Worm (Caenorhabditis elegans): ENCODE measurements around the gene D2085.7.
A peak's percentile ranks its signal among the peaks of the same experiment; 100 is the strongest.

Gene D2085.7

ce11 chrII:8617516-8617915, 23.7 kb upstream of the D2085.7 start, which contains the start of gene chhy-1:
chhy-1 (minus strand) TSS chrII:8617616.
- TF ChIP-seq fos-1 (tag; optimal IDR thresholded peaks at IDR 0.05) = no peak
- no peak for TF ChIP-seq snpc-4 (tag; optimal IDR thresholded peaks at IDR 0.05)
- TF ChIP-seq unc-39 (tag; optimal IDR thresholded peaks at IDR 0.05) = no peak
- TF ChIP-seq Y55F3AM.14 (GFP tag; optimal IDR thresholded peaks at IDR 0.05) = no peak
- TF ChIP-seq alr-1 (tag; optimal IDR thresholded peaks at IDR 0.05) = no peak
- no peak for TF ChIP-seq aly-2 (tag; optimal IDR thresholded peaks at IDR 0.05)
- no peak for TF ChIP-seq crh-2 (tag; optimal IDR thresholded peaks at IDR 0.05)
- TF ChIP-seq nhr-237 (tag; optimal IDR thresholded peaks at IDR 0.05) = no peak
- no peak for TF ChIP-seq sma-9 (GFP tag; optimal IDR thresholded peaks at IDR 0.05)
- TF ChIP-seq sma-9 (tag; optimal IDR thresholded peaks at IDR 0.05) = no peak
- no peak for TF ChIP-seq ceh-16 (tag; optimal IDR thresholded peaks at IDR 0.05)
- no peak for TF ChIP-seq elt-1 (tag; optimal IDR thresholded peaks at IDR 0.05)
- TF ChIP-seq nhr-77 (tag; optimal IDR thresholded peaks at IDR 0.05) = no peak
- TF ChIP-seq nhr-25 (tag; optimal IDR thresholded peaks at IDR 0.05) = no peak

DNA sequence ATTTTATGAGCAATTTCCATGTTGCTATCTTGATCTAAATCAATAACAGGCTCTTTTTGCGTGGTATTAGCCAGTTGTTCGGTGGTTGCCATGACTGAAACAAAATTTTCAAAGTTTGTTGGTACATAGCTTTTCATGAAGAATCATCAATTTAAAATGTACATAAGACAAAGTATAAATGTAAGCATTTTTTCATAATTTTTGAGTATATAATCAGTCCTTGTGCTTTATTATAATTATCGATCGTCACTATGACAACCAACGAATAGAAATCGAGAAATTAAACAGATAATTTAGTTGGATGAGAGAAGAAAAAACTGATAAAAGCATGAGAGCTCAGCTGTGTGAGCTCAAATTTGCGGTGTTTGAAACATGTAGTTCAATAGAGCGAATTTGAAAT, 19.3 kb upstream of the D2085.7 start, which contains the start of gene T22C8.3:
TSS of gene T22C8.3 (minus strand) at position 101 of the 400 bp plus-strand sequence.
- no peak for TF ChIP-seq lin-13 (GFP tag; optimal IDR thresholded peaks at IDR 0.05)
- no peak for TF ChIP-seq ztf-4 (tag; optimal IDR thresholded peaks at IDR 0.05)
- no peak for TF ChIP-seq dmd-4 (tag; optimal IDR thresholded peaks at IDR 0.05)
- no peak for TF ChIP-seq R02D3.7 (tag; optimal IDR thresholded peaks at IDR 0.05)
- TF ChIP-seq crh-2 (tag; optimal IDR thresholded peaks at IDR 0.05) = no peak

DNA sequence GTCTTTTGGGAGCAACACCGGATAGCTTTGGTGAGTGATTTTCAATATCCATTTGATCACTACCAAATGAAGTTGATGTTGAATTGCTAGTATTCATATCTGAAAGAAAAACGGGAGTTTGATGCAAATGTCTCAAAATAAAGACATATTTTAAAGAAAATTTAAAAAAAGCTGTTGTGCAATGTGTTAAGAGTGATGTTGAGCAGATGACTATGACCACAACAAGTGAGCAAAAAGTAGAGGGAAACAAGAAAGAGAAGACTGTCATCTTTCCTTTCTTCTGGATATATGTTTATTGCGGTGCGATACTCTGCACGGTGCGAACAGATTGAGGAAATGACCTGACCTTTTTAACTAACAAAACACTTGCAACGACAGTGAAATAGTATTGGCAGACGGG, 17.8 kb upstream of the D2085.7 start, which contains the start of gene T22C8.4:
TSS of gene T22C8.4 (minus strand) at position 101 of the 400 bp plus-strand sequence.
- no peak for TF ChIP-seq aly-2 (tag; optimal IDR thresholded peaks at IDR 0.05)
- TF ChIP-seq fos-1 (tag; optimal IDR thresholded peaks at IDR 0.05) = no peak
- no peak for TF ChIP-seq ceh-16 (tag; optimal IDR thresholded peaks at IDR 0.05)
- no peak for TF ChIP-seq snpc-4 (tag; optimal IDR thresholded peaks at IDR 0.05)
- no peak for TF ChIP-seq nhr-6 (tag; optimal IDR thresholded peaks at IDR 0.05)
- no peak for TF ChIP-seq lin-13 (GFP tag; optimal IDR thresholded peaks at IDR 0.05)
- no peak for TF ChIP-seq unc-39 (tag; optimal IDR thresholded peaks at IDR 0.05)
- no peak for TF ChIP-seq gmeb-1 (tag; optimal IDR thresholded peaks at IDR 0.05)
- TF ChIP-seq zag-1 (tag; optimal IDR thresholded peaks at IDR 0.05) = no peak

ce11 chrII:8625163-8625562, 16.0 kb upstream of the D2085.7 start, which contains the start of gene sptf-2:
sptf-2 (plus strand) TSS chrII:8625459.
- TF ChIP-seq fos-1 (tag; optimal IDR thresholded peaks at IDR 0.05) (peak; percentile 97), sma-9 (GFP tag; optimal IDR thresholded peaks at IDR 0.05) (peak; percentile 1), sma-9 (tag; optimal IDR thresholded peaks at IDR 0.05) (no peak), crh-2 (tag; optimal IDR thresholded peaks at IDR 0.05) (peak; percentile 29), nhr-6 (tag; optimal IDR thresholded peaks at IDR 0.05) (no peak), lin-11 (tag; optimal IDR thresholded peaks at IDR 0.05) (no peak), gmeb-1 (tag; optimal IDR thresholded peaks at IDR 0.05) (peak; percentile 9), F13H6.1 (tag; optimal IDR thresholded peaks at IDR 0.05) (peak; percentile 5), dmd-4 (tag; optimal IDR thresholded peaks at IDR 0.05) (no peak)

DNA sequence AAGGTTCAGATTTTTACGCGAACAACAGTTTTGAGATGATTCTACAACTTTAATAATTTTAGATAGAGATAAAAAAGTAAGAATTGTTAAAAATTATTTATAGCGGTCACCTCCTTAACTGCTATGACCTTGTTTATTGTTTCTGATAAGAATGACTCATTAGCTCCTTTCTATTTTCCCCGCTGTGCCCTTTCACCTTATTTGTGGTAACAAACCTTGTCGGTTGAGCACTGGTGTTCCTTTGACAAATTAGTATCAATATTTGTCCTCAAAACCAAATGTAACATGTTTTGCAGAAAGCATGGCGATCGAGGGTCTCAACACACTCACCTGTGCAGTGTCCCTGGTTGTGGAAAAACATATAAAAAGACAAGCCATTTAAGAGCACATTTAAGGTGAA, 14.6 kb upstream of the D2085.7 start:
- TF ChIP-seq nhr-11 (tag; optimal IDR thresholded peaks at IDR 0.05) (no peak), nhr-23 (tag; optimal IDR thresholded peaks at IDR 0.05) (no peak), ZK546.5 (tag; optimal IDR thresholded peaks at IDR 0.05) (no peak), ztf-4 (tag; optimal IDR thresholded peaks at IDR 0.05) (no peak), lin-39 (tag; optimal IDR thresholded peaks at IDR 0.05) (no peak), alr-1 (tag; optimal IDR thresholded peaks at IDR 0.05) (no peak), mdl-1 (tag; optimal IDR thresholded peaks at IDR 0.05) (no peak)

DNA sequence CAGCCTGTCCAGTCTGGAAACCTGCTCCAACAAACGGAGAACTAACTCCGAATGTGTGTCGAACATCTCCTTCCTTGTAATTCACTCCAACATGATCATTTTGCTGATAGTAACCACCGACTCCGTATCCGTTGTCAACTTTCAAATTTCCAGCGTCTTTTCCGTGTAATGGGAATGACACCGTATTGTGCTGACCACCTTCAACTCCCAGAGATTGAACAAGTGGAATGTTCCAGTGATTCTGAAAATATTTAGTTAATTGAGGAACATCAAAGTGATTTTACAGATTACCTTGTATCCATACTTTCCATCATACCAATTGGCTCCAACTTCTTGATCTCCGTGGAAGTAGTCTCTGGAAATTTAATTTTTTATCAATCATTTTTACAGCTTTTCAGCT, 13.3 kb upstream of the D2085.7 start:
- TF ChIP-seq zag-1 (tag; optimal IDR thresholded peaks at IDR 0.05) (no peak), crh-2 (tag; optimal IDR thresholded peaks at IDR 0.05) (no peak), nhr-25 (tag; optimal IDR thresholded peaks at IDR 0.05) (no peak), sma-3 (GFP tag; optimal IDR thresholded peaks at IDR 0.05) (no peak), alr-1 (tag; optimal IDR thresholded peaks at IDR 0.05) (no peak), unc-62 (GFP tag; optimal IDR thresholded peaks at IDR 0.05) (no peak), ztf-11 (tag; optimal IDR thresholded peaks at IDR 0.05) (no peak), C34F6.9 (tag; optimal IDR thresholded peaks at IDR 0.05) (no peak), peb-1 (tag; optimal IDR thresholded peaks at IDR 0.05) (no peak), ceh-82 (tag; optimal IDR thresholded peaks at IDR 0.05) (no peak), F13H6.1 (tag; optimal IDR thresholded peaks at IDR 0.05) (no peak)
